Worm (Caenorhabditis elegans): ENCODE data around the gene F54F2.9.

DNA sequence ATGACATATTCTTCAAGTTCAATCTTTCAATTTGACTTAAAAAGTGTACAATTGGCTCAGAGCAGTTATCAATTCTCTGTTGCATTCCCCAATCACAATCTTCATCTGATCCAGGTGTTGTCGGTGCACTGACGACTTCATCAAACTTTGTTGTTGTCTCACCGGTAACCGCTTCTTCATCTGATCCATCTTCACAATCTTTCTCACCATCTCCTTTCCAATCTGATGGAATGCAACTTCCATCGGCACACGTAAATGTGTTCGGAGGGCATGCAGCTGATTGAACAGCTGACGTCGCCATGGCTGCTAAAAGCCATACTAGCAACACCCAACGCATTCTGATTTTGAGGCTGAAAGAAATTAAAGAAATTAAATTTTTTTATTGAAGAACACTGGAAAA lies 11.0 kb upstream of the F54F2.9 start, which contains the start of gene F44E2.4:
- TF ChIP-seq W03F9.2 (tag; optimal IDR thresholded peaks at IDR 0.05) (no peak), him-1 (tag; optimal IDR thresholded peaks at IDR 0.05) (no peak), dao-5 (tag; optimal IDR thresholded peaks at IDR 0.05) (no peak)
